Fruit fly (Drosophila melanogaster) S2 (cell line): ENCODE measurements around the gene Dlip1.

Experiments used
- CG8478 ChIP-seq: fragments of >200 bp; optimal IDR thresholded peaks from 2 replicates; lab custom pipeline; 2018
- CTCF ChIP-seq, 2 experiments: fragments of >200 bp; optimal IDR thresholded peaks; 2 replicates each; lab custom pipeline; 2018

dm6 chrX:9155715-9156387 is 2.6 kb upstream of the Dlip1 start:
- TF ChIP-seq CG8478 (lab: Kevin White, UChicago): no peak
- peak in 1 of 2 experiments; percentile 16 for TF ChIP-seq CTCF (optimal IDR thresholded peaks at IDR 0.05; lab: Kevin White, UChicago)
